Worm (Caenorhabditis elegans) whole organism, L3 larva: Measurements from ENCODE around the gene dsh-2.

Experiments
- aly-2 ChIP-seq: fragments of 150-350 bp; optimal IDR thresholded peaks from 2 replicates; lab custom pipeline; 2014; ENCODE audit warnings: missing biosample characterization, missing genetic modification characterization
- ama-1 ChIP-seq: fragments of 150-350 bp; optimal IDR thresholded peaks from 2 replicates; lab custom pipeline; 2018
- ceh-16 ChIP-seq: sonication (generic microtip); optimal IDR thresholded peaks from 2 replicates; lab custom pipeline; 2017; ENCODE audit warnings: missing biosample characterization, missing genetic modification characterization
- ceh-9 ChIP-seq: sonication (generic microtip); optimal IDR thresholded peaks from 2 replicates; lab custom pipeline; 2018; ENCODE audit warnings: missing biosample characterization, missing genetic modification characterization
- daf-12 ChIP-seq: fragments of 150-350 bp; optimal IDR thresholded peaks from 2 replicates; lab custom pipeline; 2014; ENCODE audit warnings: missing biosample characterization, missing genetic modification reagents, missing genetic modification characterization
- egl-5 ChIP-seq: fragments of 150-350 bp; optimal IDR thresholded peaks from 2 replicates; lab custom pipeline; 2017; ENCODE audit warnings: missing biosample characterization, missing genetic modification reagents, missing genetic modification characterization, inconsistent platforms
- elt-2 ChIP-seq: sonication (generic microtip); optimal IDR thresholded peaks from 2 replicates; lab custom pipeline; 2016; ENCODE audit warnings: missing genetic modification reagents, mild to moderate bottlenecking, missing genetic modification characterization, missing compliant biosample characterization
- eor-1 ChIP-seq, 2 experiments: fragments of 150-350 bp; optimal IDR thresholded peaks; 2 replicates each; lab custom pipeline; 2014 to 2018; ENCODE audit warnings: missing biosample characterization in 2 of 2, missing genetic modification characterization in 2 of 2
- fkh-10 ChIP-seq: sonication (generic microtip); optimal IDR thresholded peaks from 2 replicates; lab custom pipeline; 2017; ENCODE audit warnings: missing biosample characterization, missing genetic modification reagents, missing genetic modification characterization
- fos-1 ChIP-seq: fragments of 150-350 bp; optimal IDR thresholded peaks from 2 replicates; lab custom pipeline; 2014; ENCODE audit warnings: missing biosample characterization, missing genetic modification characterization
- hmg-11 ChIP-seq: sonication (generic microtip); optimal IDR thresholded peaks from 2 replicates; lab custom pipeline; 2016; ENCODE audit warnings: missing genetic modification characterization, missing compliant biosample characterization
- jun-1 ChIP-seq: fragments of 150-350 bp; optimal IDR thresholded peaks from 2 replicates; lab custom pipeline; 2014; ENCODE audit warnings: missing biosample characterization, missing genetic modification reagents, missing genetic modification characterization
- lin-15B ChIP-seq: fragments of 150-350 bp; optimal IDR thresholded peaks from 2 replicates; lab custom pipeline; 2014; ENCODE audit warnings: missing biosample characterization, missing genetic modification characterization
- lin-39 ChIP-seq: fragments of 150-350 bp; optimal IDR thresholded peaks from 2 replicates; lab custom pipeline; 2018; ENCODE audit warnings: missing biosample characterization, missing genetic modification reagents, missing genetic modification characterization
- mdl-1 ChIP-seq: fragments of 150-350 bp; optimal IDR thresholded peaks from 2 replicates; lab custom pipeline; 2014; ENCODE audit warnings: missing biosample characterization, missing genetic modification characterization
- mml-1 ChIP-seq: fragments of 150-350 bp; sonication (generic microtip); optimal IDR thresholded peaks from 3 replicates; lab custom pipeline; 2014; ENCODE audit warnings: missing biosample characterization, missing genetic modification characterization
- nfya-1 ChIP-seq: sonication (generic microtip); optimal IDR thresholded peaks from 2 replicates; lab custom pipeline; 2017; ENCODE audit warnings: missing genetic modification characterization, mild to moderate bottlenecking, missing compliant biosample characterization, antibody characterized with exemption, moderate library complexity; ENCODE audit not compliant: insufficient read depth
- nhr-11 ChIP-seq: fragments of 150-350 bp; optimal IDR thresholded peaks from 2 replicates; lab custom pipeline; 2014; ENCODE audit warnings: missing biosample characterization, missing genetic modification characterization
- nhr-12 ChIP-seq: fragments of 150-350 bp; optimal IDR thresholded peaks from 2 replicates; lab custom pipeline; 2014; ENCODE audit warnings: missing biosample characterization, missing genetic modification characterization
- nhr-23 ChIP-seq: fragments of 150-350 bp; optimal IDR thresholded peaks from 2 replicates; lab custom pipeline; 2014; ENCODE audit warnings: missing biosample characterization, missing genetic modification reagents, missing genetic modification characterization
- nhr-25 ChIP-seq: sonication (generic microtip); optimal IDR thresholded peaks from 2 replicates; lab custom pipeline; 2017; ENCODE audit warnings: missing biosample characterization, missing genetic modification characterization
- nhr-43 ChIP-seq: sonication (generic microtip); optimal IDR thresholded peaks from 2 replicates; lab custom pipeline; 2016; ENCODE audit warnings: mild to moderate bottlenecking, missing genetic modification characterization, missing compliant biosample characterization; ENCODE audit not compliant: poor library complexity, severe bottlenecking
- nhr-67 ChIP-seq: fragments of 150-350 bp; optimal IDR thresholded peaks from 2 replicates; lab custom pipeline; 2014; ENCODE audit warnings: missing biosample characterization, missing genetic modification characterization
- nhr-76 ChIP-seq: fragments of 150-350 bp; sonication (generic microtip); optimal IDR thresholded peaks from 5 replicates; lab custom pipeline; 2014; ENCODE audit warnings: missing biosample characterization, missing genetic modification characterization
- nhr-77 ChIP-seq: fragments of 150-350 bp; optimal IDR thresholded peaks from 2 replicates; lab custom pipeline; 2014; ENCODE audit warnings: missing biosample characterization, missing genetic modification characterization
- pha-4 ChIP-seq: fragments of 150-350 bp; optimal IDR thresholded peaks from 2 replicates; lab custom pipeline; 2014; ENCODE audit warnings: missing biosample characterization, missing genetic modification reagents, missing genetic modification characterization
- snpc-4 ChIP-seq: fragments of 150-350 bp; optimal IDR thresholded peaks from 2 replicates; lab custom pipeline; 2014; ENCODE audit warnings: missing biosample characterization, missing genetic modification characterization
- tbx-2 ChIP-seq: sonication (generic microtip); optimal IDR thresholded peaks from 2 replicates; lab custom pipeline; 2016; ENCODE audit warnings: mild to moderate bottlenecking, missing genetic modification characterization, missing compliant biosample characterization
- unc-39 ChIP-seq: sonication (generic microtip); optimal IDR thresholded peaks from 4 replicates; lab custom pipeline; 2017; ENCODE audit warnings: missing biosample characterization, missing genetic modification characterization
- ztf-4 ChIP-seq: fragments of 150-350 bp; optimal IDR thresholded peaks from 2 replicates; lab custom pipeline; 2014; ENCODE audit warnings: missing biosample characterization, missing genetic modification characterization

Gene dsh-2

ce11 chrII:5046209-5047200 is 34.5 kb downstream of the dsh-2 start (continued):
- TF ChIP-seq nhr-11 (tag; lab: Kevin White, UChicago) (no peak), ztf-4 (tag; lab: Kevin White, UChicago) (no peak), aly-2 (tag; lab: Kevin White, UChicago) (no peak), fos-1 (tag; lab: Kevin White, UChicago) (no peak)
- TF ChIP-seq, all 47 proteins: peak for 6

ce11 chrII:5042381-5042930 is 38.5 kb downstream of the dsh-2 start:
- TF ChIP-seq unc-39 (no peak), lin-15B (tag; lab: Kevin White, UChicago) (peak; percentile 23), mdl-1 (tag; lab: Kevin White, UChicago) (no peak), nhr-67 (no peak), eor-1 (tag; optimal IDR thresholded peaks at IDR 0.05; lab: Kevin White, UChicago) (no peak), lin-39 (tag; lab: Kevin White, UChicago) (peak; percentile 23), nfya-1 (tag; lab: Kevin White, UChicago) (peak; percentile 52), hmg-11 (peak; percentile 55)

ce11 chrII:5040631-5041156 is 40.3 kb downstream of the dsh-2 start, which contains the start of gene F33G12.7:
Gene F33G12.7, minus strand, starts transcription at chrII:5040681.
- TF ChIP-seq nhr-23 (tag; lab: Kevin White, UChicago), result no peak
- no peak for TF ChIP-seq elt-2 (tag; lab: Kevin White, UChicago)
- TF ChIP-seq pha-4, result peak; percentile 5

- TF ChIP-seq hmg-11 (peak; percentile 20), ceh-16 (tag; lab: Kevin White, UChicago) (no peak), nfya-1 (tag; lab: Kevin White, UChicago) (peak; percentile 17), elt-2 (tag; lab: Kevin White, UChicago) (peak; percentile 48), pha-4 (peak; percentile 37), ama-1 (lab: Kevin White, UChicago) (peak; percentile 47)
These were observed 41.1 kb downstream of the dsh-2 start, which contains the start of gene golg-2 for ce11 chrII:5039912-5040311. Gene golg-2, minus strand, starts transcription at chrII:5040091.

- TF ChIP-seq nhr-12 (tag; lab: Kevin White, UChicago) (no peak), elt-2 (tag; lab: Kevin White, UChicago) (peak; percentile 32), nhr-77 (tag; lab: Kevin White, UChicago) (peak; percentile 12), fkh-10 (no peak)
These were observed 44.8 kb downstream of the dsh-2 start, which contains the start of gene lrr-1 for ce11 chrII:5036128-5036527. Gene lrr-1, minus strand, starts transcription at chrII:5036439.

- TF ChIP-seq snpc-4 (no peak), mml-1 (tag; lab: Kevin White, UChicago) (no peak), nhr-25 (no peak), nhr-43 (tag; lab: Kevin White, UChicago) (no peak), egl-5 (no peak), daf-12 (tag; lab: Kevin White, UChicago) (no peak), jun-1 (tag; lab: Kevin White, UChicago) (no peak), nfya-1 (tag; lab: Kevin White, UChicago) (no peak), eor-1 (tag; optimal IDR thresholded peaks at IDR 0.05; lab: Kevin White, UChicago) (no peak), tbx-2 (tag; lab: Kevin White, UChicago) (no peak), nhr-12 (tag; lab: Kevin White, UChicago) (no peak), elt-2 (tag; lab: Kevin White, UChicago) (no peak), nhr-76 (tag; lab: Kevin White, UChicago) (no peak), mdl-1 (tag; lab: Kevin White, UChicago) (no peak), ceh-9 (tag; lab: Kevin White, UChicago) (no peak), unc-39 (no peak)
These were observed 47.0 kb downstream of the dsh-2 start, which contains the start of gene F33G12.3 for ce11 chrII:5033935-5034334. Gene F33G12.3, minus strand, starts transcription at chrII:5034035.
